Fruit fly (Drosophila melanogaster) whole organism, wandering third instar larva: Measurements from ENCODE around the gene CG15446.
A peak's percentile ranks its signal among the peaks of the same experiment; 100 is the strongest.

Experiments
- Abd-B ChIP-seq: fragments of >200 bp; optimal IDR thresholded peaks from 2 replicates; lab custom pipeline; 2017; ENCODE audit warnings: missing biosample characterization, missing genetic modification characterization
- CG32264 ChIP-seq: fragments of 200-800 bp; sonication (Bioruptor generic); optimal IDR thresholded peaks from 2 replicates; lab custom pipeline; 2016; ENCODE audit warnings: missing biosample characterization, missing genetic modification characterization
- CG9705 ChIP-seq: fragments of 200-800 bp; sonication (Bioruptor generic); optimal IDR thresholded peaks from 2 replicates; lab custom pipeline; 2018; ENCODE audit warnings: missing biosample characterization, mild to moderate bottlenecking, missing genetic modification characterization
- CrebA ChIP-seq: fragments of 200-800 bp; sonication (Bioruptor generic); optimal IDR thresholded peaks from 2 replicates; lab custom pipeline; 2016; ENCODE audit warnings: missing biosample characterization, mild to moderate bottlenecking, missing genetic modification characterization, borderline replicate concordance
- Dfd ChIP-seq: fragments of >200 bp; optimal IDR thresholded peaks from 2 replicates; lab custom pipeline; 2017; ENCODE audit warnings: missing biosample characterization, missing genetic modification characterization
- Dif ChIP-seq: fragments of 200-275, 200-300 bp; sonication (Bioruptor generic); optimal IDR thresholded peaks from 2 replicates; lab custom pipeline; 2018; ENCODE audit warnings: missing biosample characterization, missing genetic modification characterization; ENCODE audit not compliant: partially characterized antibody
- GATAd ChIP-seq: sonication (Bioruptor generic); optimal IDR thresholded peaks from 2 replicates; lab custom pipeline; 2016; ENCODE audit warnings: missing biosample characterization, missing genetic modification characterization
- HLH106 ChIP-seq: fragments of 200-800 bp; optimal IDR thresholded peaks from 3 replicates; lab custom pipeline; 2019; ENCODE audit warnings: missing biosample characterization, mild to moderate bottlenecking, missing genetic modification characterization, moderate library complexity
- Hnf4 ChIP-seq: fragments of 200-800 bp; sonication (Bioruptor generic); optimal IDR thresholded peaks from 2 replicates; lab custom pipeline; 2016; ENCODE audit warnings: missing biosample characterization, mild to moderate bottlenecking, missing genetic modification characterization
- Hr78 ChIP-seq: fragments of >200 bp; optimal IDR thresholded peaks from 2 replicates; lab custom pipeline; 2017; ENCODE audit warnings: missing biosample characterization, missing genetic modification characterization
- Hr83 ChIP-seq: fragments of 200-300 bp; sonication (Bioruptor generic); optimal IDR thresholded peaks from 2 replicates; lab custom pipeline; 2016; ENCODE audit warnings: missing biosample characterization, mild to moderate bottlenecking, missing genetic modification characterization, moderate library complexity; ENCODE audit not compliant: poor library complexity, severe bottlenecking
- Jra ChIP-seq: sonication (Bioruptor generic); optimal IDR thresholded peaks from 2 replicates; lab custom pipeline; 2016; ENCODE audit warnings: missing biosample characterization, missing genetic modification characterization
- Mio ChIP-seq: sonication (Bioruptor generic); optimal IDR thresholded peaks from 2 replicates; lab custom pipeline; 2016; ENCODE audit warnings: missing biosample characterization, missing genetic modification characterization
- Myc ChIP-seq: fragments of >200 bp; optimal IDR thresholded peaks from 2 replicates; lab custom pipeline; 2017
- N ChIP-seq: fragments of >200 bp; optimal IDR thresholded peaks from 2 replicates; lab custom pipeline; 2018; ENCODE audit warnings: missing biosample characterization, missing external identifiers, missing genetic modification characterization
- OdsH ChIP-seq: fragments of 200-800 bp; sonication (Bioruptor generic); optimal IDR thresholded peaks from 2 replicates; lab custom pipeline; 2016; ENCODE audit warnings: missing biosample characterization, mild to moderate bottlenecking, missing genetic modification characterization
- Rel ChIP-seq, 2 experiments: fragments of 200-800 bp; sonication (Bioruptor generic) in 1 of 2; optimal IDR thresholded peaks; 2 replicates in 1 of 2; 3 replicates in 1 of 2; lab custom pipeline; 2016 to 2019; ENCODE audit warnings: mild to moderate bottlenecking in 2 of 2, missing biosample characterization in 2 of 2, missing genetic modification characterization in 2 of 2, moderate library complexity in 1 of 2
- Sp1 ChIP-seq: fragments of 200-800 bp; sonication (Bioruptor generic); optimal IDR thresholded peaks from 3 replicates; lab custom pipeline; 2019; ENCODE audit warnings: missing biosample characterization, mild to moderate bottlenecking, missing genetic modification characterization, moderate library complexity
- Vsx2 ChIP-seq: fragments of 200-300, 225-300 bp; sonication (Bioruptor generic); optimal IDR thresholded peaks from 2 replicates; lab custom pipeline; 2018; ENCODE audit warnings: missing biosample characterization, missing genetic modification characterization; ENCODE audit not compliant: partially characterized antibody
- br ChIP-seq: fragments of 200-800 bp; sonication (Bioruptor generic); optimal IDR thresholded peaks from 2 replicates; lab custom pipeline; 2016; ENCODE audit warnings: missing biosample characterization, missing genetic modification characterization
- brk ChIP-seq: fragments of 200-800 bp; sonication (Bioruptor generic); optimal IDR thresholded peaks from 2 replicates; lab custom pipeline; 2016; ENCODE audit warnings: missing biosample characterization, mild to moderate bottlenecking, missing genetic modification characterization
- dl ChIP-seq, 2 experiments: fragments of 175-275, 200-275 bp in 1 of 2; fragments of 200-275 bp in 1 of 2; sonication (Bioruptor generic); optimal IDR thresholded peaks; lab custom pipeline; 2018; ENCODE audit warnings: mild to moderate bottlenecking in 2 of 2, missing biosample characterization in 2 of 2, missing genetic modification characterization in 2 of 2, moderate library complexity in 2 of 2; ENCODE audit not compliant: partially characterized antibody in 2 of 2, insufficient read depth in 1 of 2
- dmrt93B ChIP-seq: fragments of 200-800 bp; sonication (Bioruptor generic); optimal IDR thresholded peaks from 2 replicates; lab custom pipeline; 2018; ENCODE audit warnings: missing biosample characterization, mild to moderate bottlenecking, missing genetic modification characterization
- dsf ChIP-seq: sonication (Bioruptor generic); optimal IDR thresholded peaks from 2 replicates; lab custom pipeline; 2016; ENCODE audit warnings: missing biosample characterization, missing genetic modification characterization, borderline replicate concordance
- ey ChIP-seq: fragments of 200-800 bp; sonication (Bioruptor generic); optimal IDR thresholded peaks from 2 replicates; lab custom pipeline; 2016; ENCODE audit warnings: missing biosample characterization, missing genetic modification characterization
- foxo ChIP-seq, 2 experiments: fragments of 200-800 bp; sonication (Bioruptor generic); optimal IDR thresholded peaks; 2 replicates in 1 of 2; 3 replicates in 1 of 2; lab custom pipeline; 2016 to 2017; ENCODE audit warnings: missing biosample characterization in 2 of 2, missing genetic modification characterization in 2 of 2
- fru ChIP-seq: fragments of 200-800 bp; sonication (Bioruptor generic); optimal IDR thresholded peaks from 3 replicates; lab custom pipeline; 2016; ENCODE audit warnings: missing biosample characterization, mild to moderate bottlenecking, missing genetic modification characterization
- h ChIP-seq: fragments of 200-800 bp; sonication (Bioruptor generic); optimal IDR thresholded peaks from 3 replicates; lab custom pipeline; 2016; ENCODE audit warnings: missing biosample characterization, mild to moderate bottlenecking, missing genetic modification characterization
- jim ChIP-seq: fragments of 175-275, 200-325 bp; sonication (Bioruptor generic); optimal IDR thresholded peaks from 2 replicates; lab custom pipeline; 2016; ENCODE audit warnings: missing biosample characterization, mild to moderate bottlenecking, missing genetic modification characterization
- lola ChIP-seq: fragments of >200 bp; optimal IDR thresholded peaks from 2 replicates; lab custom pipeline; 2017; ENCODE audit warnings: missing biosample characterization, missing genetic modification characterization
- pan ChIP-seq: fragments of >200 bp; optimal IDR thresholded peaks from 2 replicates; lab custom pipeline; 2017
- psq ChIP-seq: fragments of 200-800 bp; sonication (Bioruptor generic); optimal IDR thresholded peaks from 3 replicates; lab custom pipeline; 2017; ENCODE audit warnings: missing biosample characterization, mild to moderate bottlenecking, missing genetic modification characterization, moderate library complexity
- rgr ChIP-seq: fragments of 200-800 bp; sonication (Bioruptor generic); optimal IDR thresholded peaks from 3 replicates; lab custom pipeline; 2016; ENCODE audit warnings: missing biosample characterization, mild to moderate bottlenecking, missing genetic modification characterization
- sage ChIP-seq: fragments of 200-800 bp; sonication (Bioruptor generic); optimal IDR thresholded peaks from 2 replicates; lab custom pipeline; 2016; ENCODE audit warnings: missing biosample characterization, mild to moderate bottlenecking, missing genetic modification characterization
- sv ChIP-seq: fragments of 200-800 bp; sonication (Bioruptor generic); optimal IDR thresholded peaks from 3 replicates; lab custom pipeline; 2016; ENCODE audit warnings: missing biosample characterization, missing genetic modification characterization
- tai ChIP-seq: sonication (Bioruptor generic); optimal IDR thresholded peaks from 2 replicates; lab custom pipeline; 2016; ENCODE audit warnings: missing biosample characterization, missing genetic modification characterization
- usp ChIP-seq: fragments of >200 bp; optimal IDR thresholded peaks from 2 replicates; lab custom pipeline; 2017; ENCODE audit warnings: missing biosample characterization, missing genetic modification characterization
- woc ChIP-seq: sonication (Bioruptor generic); optimal IDR thresholded peaks from 2 replicates; lab custom pipeline; 2016; ENCODE audit warnings: missing biosample characterization, mild to moderate bottlenecking, missing genetic modification characterization

CG15446 gene

DNA sequence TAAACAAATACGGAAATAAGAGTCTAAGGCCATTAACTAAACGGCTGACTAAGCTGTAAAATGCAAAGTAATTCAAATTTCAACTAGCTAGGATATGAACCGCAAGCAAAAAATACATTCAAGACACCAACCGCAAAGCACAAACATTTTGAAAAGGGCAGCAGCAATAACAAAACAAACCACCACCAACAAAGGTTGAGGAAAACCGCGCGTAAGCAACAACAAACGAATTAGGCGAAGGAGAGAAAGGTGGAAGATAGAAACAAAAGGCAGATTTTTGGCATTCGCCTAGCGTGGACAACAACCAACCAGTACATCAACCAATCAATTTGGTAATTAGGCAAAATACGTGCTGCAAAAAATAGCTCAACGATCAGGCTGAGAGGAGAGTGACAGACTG, 41.4 kb downstream of the CG15446 start:
- TF ChIP-seq Hnf4 (no peak), dl (GFP tag; optimal IDR thresholded peaks at IDR 0.05; lab: Kevin White, UChicago; ENCODE audit: insufficient read depth in 1 of 2, partially characterized antibody in 2 of 2) (no peak), psq (GFP tag; lab: Kevin White, UChicago) (peak; percentile 71), Mio (GFP tag; lab: Kevin White, UChicago) (no peak), CG9705 (GFP tag; lab: Kevin White, UChicago) (no peak), sage (GFP tag; lab: Kevin White, UChicago) (no peak), Myc (lab: Kevin White, UChicago) (peak; percentile 55), usp (no peak)

- TF ChIP-seq pan (no peak), Myc (lab: Kevin White, UChicago) (no peak), GATAd (GFP tag; lab: Kevin White, UChicago) (no peak), Dfd (GFP tag; lab: Kevin White, UChicago) (no peak), Dif (GFP tag; lab: Kevin White, UChicago) (no peak), brk (peak; percentile 7), tai (peak; percentile 22), dl (GFP tag; optimal IDR thresholded peaks at IDR 0.05; lab: Kevin White, UChicago; ENCODE audit: insufficient read depth in 1 of 2, partially characterized antibody in 2 of 2) (no peak), lola (no peak), N (GFP tag; lab: Kevin White, UChicago) (no peak), CG9705 (GFP tag; lab: Kevin White, UChicago) (no peak), fru (peak; percentile 70), Abd-B (GFP tag; lab: Kevin White, UChicago) (no peak), jim (no peak), sage (GFP tag; lab: Kevin White, UChicago) (no peak), sv (GFP tag; lab: Kevin White, UChicago) (peak; percentile 91), OdsH (GFP tag; lab: Kevin White, UChicago) (peak; percentile 66), CrebA (GFP tag; lab: Kevin White, UChicago) (no peak), ey (GFP tag; lab: Kevin White, UChicago) (peak; percentile 74), usp (no peak), dsf (GFP tag; lab: Kevin White, UChicago) (no peak), CG32264 (GFP tag; lab: Kevin White, UChicago) (peak; percentile 43), Vsx2 (GFP tag; lab: Kevin White, UChicago) (no peak), Hr78 (GFP tag; lab: Kevin White, UChicago) (no peak), Hnf4 (peak; percentile 74), foxo (GFP tag; optimal IDR thresholded peaks at IDR 0.05; lab: Kevin White, UChicago) (peak; percentile 15 to 64), dmrt93B (GFP tag; lab: Kevin White, UChicago) (peak; percentile 32), Hr83 (GFP tag; lab: Kevin White, UChicago) (no peak), Rel (GFP tag; optimal IDR thresholded peaks at IDR 0.05; lab: Kevin White, UChicago) (peak; percentile 36), Rel (tag; optimal IDR thresholded peaks at IDR 0.05; lab: Kevin White, UChicago) (no peak), h (GFP tag; lab: Kevin White, UChicago) (peak; percentile 64), psq (GFP tag; lab: Kevin White, UChicago) (peak; percentile 64), rgr (GFP tag; lab: Kevin White, UChicago) (peak; percentile 67), br (peak; percentile 82), Jra (GFP tag; lab: Kevin White, UChicago) (peak; percentile 32), Sp1 (peak; percentile 77), HLH106 (tag; lab: Kevin White, UChicago) (peak; percentile 36), woc (GFP tag; lab: Kevin White, UChicago) (peak; percentile 29), Mio (GFP tag; lab: Kevin White, UChicago) (no peak)
Observed at dm6 chrX:21058991-21059390, 43.0 kb downstream of the CG15446 start.

DNA sequence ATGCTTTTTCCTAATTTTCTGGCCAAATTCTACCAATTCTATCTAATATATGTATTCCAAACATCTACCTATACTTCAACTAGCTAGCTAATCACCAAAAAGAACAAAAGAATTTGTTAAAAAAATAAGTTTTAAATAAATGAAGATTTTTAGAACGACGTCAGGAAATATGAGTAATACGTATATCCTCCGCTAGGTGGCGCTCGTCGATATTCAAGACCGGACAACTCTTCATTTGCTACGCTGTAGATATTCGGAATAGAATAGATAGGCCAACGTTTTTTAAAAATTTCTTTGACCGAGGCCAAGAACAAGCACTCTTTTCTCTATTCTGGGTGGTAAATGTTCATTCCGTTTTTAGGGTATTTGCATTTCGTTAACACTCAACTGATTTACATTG, 43.6 kb downstream of the CG15446 start:
- no peak for TF ChIP-seq fru
- TF ChIP-seq CG32264 (GFP tag; lab: Kevin White, UChicago) = no peak
- TF ChIP-seq CG9705 (GFP tag; lab: Kevin White, UChicago) = no peak
- no peak for TF ChIP-seq Abd-B (GFP tag; lab: Kevin White, UChicago)
- TF ChIP-seq Rel (GFP tag; optimal IDR thresholded peaks at IDR 0.05; lab: Kevin White, UChicago) = no peak
- no peak for TF ChIP-seq Rel (tag; optimal IDR thresholded peaks at IDR 0.05; lab: Kevin White, UChicago)
- TF ChIP-seq CrebA (GFP tag; lab: Kevin White, UChicago) = no peak
- TF ChIP-seq woc (GFP tag; lab: Kevin White, UChicago) = no peak
- TF ChIP-seq Hr78 (GFP tag; lab: Kevin White, UChicago) = no peak
- no peak for TF ChIP-seq Vsx2 (GFP tag; lab: Kevin White, UChicago)
- TF ChIP-seq sage (GFP tag; lab: Kevin White, UChicago) = no peak
- no peak for TF ChIP-seq jim
- TF ChIP-seq foxo (GFP tag; optimal IDR thresholded peaks at IDR 0.05; lab: Kevin White, UChicago) = no peak
- no peak for TF ChIP-seq Mio (GFP tag; lab: Kevin White, UChicago)
- no peak for TF ChIP-seq Dif (GFP tag; lab: Kevin White, UChicago)
